Fruit fly (Drosophila melanogaster) whole organism, wandering third instar larva: ENCODE measurements around the gene udt.

Source experiments
- CG9705 ChIP-seq: fragments of 200-800 bp; sonication (Bioruptor generic); optimal IDR thresholded peaks from 2 replicates; lab custom pipeline; 2018; ENCODE audit warnings: missing biosample characterization, mild to moderate bottlenecking, missing genetic modification characterization
- Dfd ChIP-seq: fragments of >200 bp; optimal IDR thresholded peaks from 2 replicates; lab custom pipeline; 2017; ENCODE audit warnings: missing biosample characterization, missing genetic modification characterization
- N ChIP-seq: fragments of >200 bp; optimal IDR thresholded peaks from 2 replicates; lab custom pipeline; 2018; ENCODE audit warnings: missing biosample characterization, missing external identifiers, missing genetic modification characterization
- Vsx2 ChIP-seq: fragments of 200-300, 225-300 bp; sonication (Bioruptor generic); optimal IDR thresholded peaks from 2 replicates; lab custom pipeline; 2018; ENCODE audit warnings: missing biosample characterization, missing genetic modification characterization; ENCODE audit not compliant: partially characterized antibody
- ey ChIP-seq: fragments of 200-800 bp; sonication (Bioruptor generic); optimal IDR thresholded peaks from 2 replicates; lab custom pipeline; 2016; ENCODE audit warnings: missing biosample characterization, missing genetic modification characterization
- lola ChIP-seq: fragments of >200 bp; optimal IDR thresholded peaks from 2 replicates; lab custom pipeline; 2017; ENCODE audit warnings: missing biosample characterization, missing genetic modification characterization
- pan ChIP-seq: fragments of >200 bp; optimal IDR thresholded peaks from 2 replicates; lab custom pipeline; 2017
- psq ChIP-seq: fragments of 200-800 bp; sonication (Bioruptor generic); optimal IDR thresholded peaks from 3 replicates; lab custom pipeline; 2017; ENCODE audit warnings: missing biosample characterization, mild to moderate bottlenecking, missing genetic modification characterization, moderate library complexity
- usp ChIP-seq: fragments of >200 bp; optimal IDR thresholded peaks from 2 replicates; lab custom pipeline; 2017; ENCODE audit warnings: missing biosample characterization, missing genetic modification characterization

- peak; percentile 68 for TF ChIP-seq ey (GFP tag; lab: Kevin White, UChicago)
- no peak for TF ChIP-seq N (GFP tag; lab: Kevin White, UChicago)
- no peak for TF ChIP-seq usp (GFP tag; lab: Kevin White, UChicago)
- no peak for TF ChIP-seq lola (GFP tag; lab: Kevin White, UChicago)
- no peak for TF ChIP-seq Vsx2 (GFP tag; lab: Kevin White, UChicago)
- no peak for TF ChIP-seq pan
- TF ChIP-seq psq (GFP tag; lab: Kevin White, UChicago): peak; percentile 88
- TF ChIP-seq Dfd: no peak
- peak; percentile 45 for TF ChIP-seq CG9705
Observed at dm6 chr3R:23772808-23773207, 9.7 kb upstream of the udt start, which contains the start of gene tst.
